Fruit fly (Drosophila melanogaster) whole organism, pupa: ENCODE results near the gene tant.

Source experiments
- CG10348 ChIP-seq: fragments of 200-800 bp; sonication (Bioruptor generic); IDR thresholded peaks from 2 replicates; pipeline ENCODE4 v1.3.6; 2022; ENCODE audit warnings: missing biosample characterization, missing genetic modification characterization
- CG12605 ChIP-seq: fragments of 200-800 bp; sonication (Bioruptor generic); IDR thresholded peaks from 2 replicates; pipeline ENCODE4 v1.3.6; 2022; ENCODE audit warnings: missing biosample characterization, missing genetic modification characterization
- CG34367 ChIP-seq: fragments of 200-800 bp; sonication (Bioruptor generic); optimal IDR thresholded peaks from 2 replicates; lab custom pipeline; 2018; ENCODE audit warnings: missing biosample characterization, mild to moderate bottlenecking, missing genetic modification characterization
- CG9948 ChIP-seq: fragments of 200-800 bp; sonication (Bioruptor generic); optimal IDR thresholded peaks from 2 replicates; lab custom pipeline; 2018; ENCODE audit warnings: missing biosample characterization, mild to moderate bottlenecking, missing genetic modification characterization, moderate library complexity
- D1 ChIP-seq: fragments of 200-800 bp; sonication (Bioruptor generic); optimal IDR thresholded peaks from 2 replicates; lab custom pipeline; 2018; ENCODE audit warnings: missing biosample characterization, mild to moderate bottlenecking, missing genetic modification characterization, moderate library complexity
- EcR ChIP-seq: fragments of 200-800 bp; sonication (Bioruptor generic); optimal IDR thresholded peaks from 3 replicates; lab custom pipeline; 2019; ENCODE audit warnings: missing biosample characterization, missing genetic modification characterization, mild to moderate bottlenecking, moderate library complexity, missing genetic modification reagents
- Pif1A ChIP-seq: fragments of 200-800 bp; sonication (Bioruptor generic); optimal IDR thresholded peaks from 3 replicates; lab custom pipeline; 2016; ENCODE audit warnings: missing biosample characterization, missing genetic modification characterization
- rn ChIP-seq: fragments of 200-800 bp; sonication (Bioruptor generic); IDR thresholded peaks from 2 replicates; pipeline ENCODE4 v1.3.6; 2022; ENCODE audit warnings: missing biosample characterization, missing genetic modification characterization

DNA sequence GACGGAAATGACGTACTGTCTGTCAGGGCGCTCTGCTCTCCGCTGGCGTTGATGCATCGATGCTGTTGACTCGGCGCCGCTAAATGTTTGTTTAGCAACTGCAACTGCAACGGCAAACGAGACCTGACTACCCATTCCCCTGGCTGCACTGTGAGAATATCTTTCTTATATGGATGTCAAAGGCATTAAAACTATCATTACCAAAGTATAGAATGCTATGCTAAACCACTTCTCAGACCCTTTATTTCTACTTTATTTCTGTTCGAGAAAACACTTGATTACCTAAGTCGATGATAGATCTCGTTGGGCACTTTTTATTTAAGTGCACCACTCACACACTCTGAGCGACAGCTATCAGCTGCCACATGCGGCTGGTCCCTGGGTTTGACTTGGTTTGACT is 32.8 kb upstream of the tant start:
- TF ChIP-seq D1 (tag; lab: Kevin White, UChicago) (no peak), CG12605 (GFP tag; lab: Robert Waterston, UW) (no peak), EcR (GFP tag; lab: Kevin White, UChicago) (no peak), CG34367 (tag; lab: Kevin White, UChicago) (no peak), Pif1A (GFP tag; lab: Kevin White, UChicago) (no peak), rn (no peak), CG9948 (tag; lab: Kevin White, UChicago) (no peak), CG10348 (GFP tag; lab: Robert Waterston, UW) (no peak)
